Worm (Caenorhabditis elegans): ENCODE data around the gene K07D4.4.
A peak's percentile ranks its signal among the peaks of the same experiment; 100 is the strongest.

K07D4.4 gene

ce11 chrII:4038541-4038940 is 6.3 kb upstream of the K07D4.4 start, which contains the start of gene pqn-48:
pqn-48 (plus strand) TSS chrII:4038884.
- TF ChIP-seq mdl-1 (tag; optimal IDR thresholded peaks at IDR 0.05): no peak

DNA sequence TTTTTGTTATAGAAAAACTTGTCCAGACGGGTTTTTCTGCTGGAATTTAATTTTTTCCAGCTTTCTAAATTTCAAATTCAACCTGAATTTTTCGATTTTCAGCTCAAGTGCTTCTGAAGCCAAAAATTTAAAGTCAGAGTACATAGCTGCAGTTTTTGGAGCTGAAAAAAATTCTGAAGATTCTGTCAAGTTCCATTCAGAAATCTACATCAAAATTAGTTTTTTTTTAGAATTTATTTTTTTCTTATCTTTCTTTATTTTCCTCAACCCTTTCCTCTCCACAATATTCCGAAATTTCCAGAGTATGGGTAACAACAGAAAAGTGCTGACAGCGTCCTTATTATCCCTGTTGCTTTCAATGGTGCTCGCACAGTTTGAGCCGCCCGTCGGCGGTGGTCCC is 3.9 kb downstream of the K07D4.4 start, which contains the start of gene K07D4.9:
Gene K07D4.9 (plus strand): TSS at position 301 of the 400 bp plus-strand sequence.
- TF ChIP-seq egl-27 (tag; optimal IDR thresholded peaks at IDR 0.05) (no peak), unc-62 (GFP tag; optimal IDR thresholded peaks at IDR 0.05) (no peak), elt-2 (tag; optimal IDR thresholded peaks at IDR 0.05) (no peak), ZK546.5 (tag; optimal IDR thresholded peaks at IDR 0.05) (no peak), pqm-1 (tag; optimal IDR thresholded peaks at IDR 0.05) (no peak), nhr-67 (tag; optimal IDR thresholded peaks at IDR 0.05) (no peak), fos-1 (tag; optimal IDR thresholded peaks at IDR 0.05) (no peak)

DNA sequence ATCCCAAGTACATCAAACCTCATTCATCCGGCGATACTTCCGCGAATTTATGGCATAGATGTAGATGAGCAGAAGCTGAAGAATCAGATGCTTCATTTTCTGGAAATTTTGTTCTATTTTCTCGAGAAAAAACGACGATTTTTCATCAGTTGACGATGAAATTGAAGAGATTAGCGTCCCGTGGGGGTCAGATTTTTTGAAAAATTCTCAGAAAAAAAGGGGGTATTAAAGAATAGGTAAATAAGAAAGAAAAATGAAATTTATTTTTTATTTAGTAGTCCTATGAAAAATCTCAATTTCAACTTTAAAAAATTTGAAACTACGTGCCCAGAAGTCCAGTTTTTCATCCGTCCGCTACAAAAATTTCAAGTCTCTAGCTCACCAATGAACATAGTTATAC is 6.7 kb downstream of the K07D4.4 start, which contains the start of gene K07D4.5:
Gene K07D4.5 (minus strand): TSS at position 101 of the 400 bp plus-strand sequence.
- TF ChIP-seq nhr-43 (tag; optimal IDR thresholded peaks at IDR 0.05; ENCODE audit: poor library complexity, severe bottlenecking): no peak
- TF ChIP-seq nhr-67 (tag; optimal IDR thresholded peaks at IDR 0.05): no peak
- TF ChIP-seq zag-1 (tag; optimal IDR thresholded peaks at IDR 0.05): no peak
- no peak for TF ChIP-seq fkh-10 (GFP tag; optimal IDR thresholded peaks at IDR 0.05)
- TF ChIP-seq mml-1 (tag; optimal IDR thresholded peaks at IDR 0.05): no peak
- TF ChIP-seq ztf-4 (tag; optimal IDR thresholded peaks at IDR 0.05): no peak
- TF ChIP-seq pqm-1 (tag; optimal IDR thresholded peaks at IDR 0.05): no peak
- no peak for TF ChIP-seq nhr-77 (tag; optimal IDR thresholded peaks at IDR 0.05)
- TF ChIP-seq ama-1 (optimal IDR thresholded peaks at IDR 0.05): no peak
- TF ChIP-seq elt-2 (tag; optimal IDR thresholded peaks at IDR 0.05): no peak
- TF ChIP-seq aly-2 (tag; optimal IDR thresholded peaks at IDR 0.05): no peak
- TF ChIP-seq skn-1 (tag; optimal IDR thresholded peaks at IDR 0.05): no peak
- TF ChIP-seq pha-4 (tag; optimal IDR thresholded peaks at IDR 0.05): no peak
- no peak for TF ChIP-seq nhr-28 (tag; optimal IDR thresholded peaks at IDR 0.05)
- no peak for TF ChIP-seq lin-15B (tag; optimal IDR thresholded peaks at IDR 0.05)
- TF ChIP-seq eor-1 (tag; optimal IDR thresholded peaks at IDR 0.05): no peak

DNA sequence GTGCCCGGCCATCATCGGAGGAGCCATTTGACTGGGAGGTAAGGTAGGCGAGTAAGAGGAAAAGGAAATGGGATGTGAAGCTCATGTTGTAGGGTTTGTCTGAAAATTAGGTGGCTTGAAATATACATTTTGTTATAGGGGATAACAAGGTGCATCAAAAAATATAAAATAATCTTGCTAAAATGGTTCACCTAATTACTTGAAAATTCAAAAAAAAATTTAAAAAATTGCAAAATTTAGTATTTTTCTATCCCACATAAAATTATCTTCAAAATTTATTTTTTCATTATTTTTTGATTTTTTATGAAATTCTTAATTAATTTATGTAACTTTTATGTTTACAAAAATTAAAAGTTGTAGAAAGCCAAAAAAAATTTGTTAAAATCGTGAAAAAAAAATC is 13.6 kb downstream of the K07D4.4 start, which contains the start of gene K07D4.6:
Gene K07D4.6 (minus strand): TSS at position 101 of the 400 bp plus-strand sequence.
- TF ChIP-seq fkh-10 (GFP tag; optimal IDR thresholded peaks at IDR 0.05): no peak
- TF ChIP-seq unc-62 (GFP tag; optimal IDR thresholded peaks at IDR 0.05): no peak
- TF ChIP-seq mdl-1 (tag; optimal IDR thresholded peaks at IDR 0.05): no peak
- TF ChIP-seq pqm-1 (tag; optimal IDR thresholded peaks at IDR 0.05): no peak
- no peak for TF ChIP-seq nhr-23 (tag; optimal IDR thresholded peaks at IDR 0.05)
- no peak for TF ChIP-seq fos-1 (tag; optimal IDR thresholded peaks at IDR 0.05)
- no peak for TF ChIP-seq snpc-4 (tag; optimal IDR thresholded peaks at IDR 0.05)
- no peak for TF ChIP-seq egl-27 (tag; optimal IDR thresholded peaks at IDR 0.05)
- no peak for TF ChIP-seq jun-1 (tag; optimal IDR thresholded peaks at IDR 0.05)
- no peak for TF ChIP-seq nhr-25 (tag; optimal IDR thresholded peaks at IDR 0.05)
- no peak for TF ChIP-seq nhr-28 (tag; optimal IDR thresholded peaks at IDR 0.05)
- TF ChIP-seq ceh-82 (tag; optimal IDR thresholded peaks at IDR 0.05): no peak
- no peak for TF ChIP-seq pha-4 (tag; optimal IDR thresholded peaks at IDR 0.05)

- no peak for TF ChIP-seq pha-4 (tag; optimal IDR thresholded peaks at IDR 0.05)
- TF ChIP-seq elt-2 (tag; optimal IDR thresholded peaks at IDR 0.05): peak; percentile 29
- no peak for TF ChIP-seq nhr-11 (tag; optimal IDR thresholded peaks at IDR 0.05)
- TF ChIP-seq fos-1 (tag; optimal IDR thresholded peaks at IDR 0.05): no peak
- no peak for TF ChIP-seq mml-1 (tag; optimal IDR thresholded peaks at IDR 0.05)
- no peak for TF ChIP-seq ama-1 (optimal IDR thresholded peaks at IDR 0.05)
- no peak for TF ChIP-seq ceh-9 (tag; optimal IDR thresholded peaks at IDR 0.05)
Observed at ce11 chrII:4011518-4011917, 20.7 kb downstream of the K07D4.4 start.

ce11 chrII:4007972-4008371 is 24.2 kb downstream of the K07D4.4 start:
- TF ChIP-seq ceh-9 (tag; optimal IDR thresholded peaks at IDR 0.05): no peak
- TF ChIP-seq mdl-1 (tag; optimal IDR thresholded peaks at IDR 0.05): no peak
- no peak for TF ChIP-seq daf-12 (tag; optimal IDR thresholded peaks at IDR 0.05)
- no peak for TF ChIP-seq pha-4 (tag; optimal IDR thresholded peaks at IDR 0.05)
- TF ChIP-seq nhr-25 (tag; optimal IDR thresholded peaks at IDR 0.05): no peak
- TF ChIP-seq hmg-11 (tag; optimal IDR thresholded peaks at IDR 0.05): no peak
- no peak for TF ChIP-seq ceh-16 (tag; optimal IDR thresholded peaks at IDR 0.05)
- no peak for TF ChIP-seq unc-39 (tag; optimal IDR thresholded peaks at IDR 0.05)
- TF ChIP-seq elt-1 (tag; optimal IDR thresholded peaks at IDR 0.05): no peak
- TF ChIP-seq aly-2 (tag; optimal IDR thresholded peaks at IDR 0.05): no peak
- no peak for TF ChIP-seq zag-1 (tag; optimal IDR thresholded peaks at IDR 0.05)
- TF ChIP-seq ZK546.5 (tag; optimal IDR thresholded peaks at IDR 0.05): no peak
